Worm (Caenorhabditis elegans) whole organism, L1 larva: Measurements from ENCODE around the gene C05D12.1.

ENCODE experiments used
- C04F5.9 ChIP-seq: sonication (generic microtip); optimal IDR thresholded peaks from 2 replicates; lab custom pipeline; 2016; ENCODE audit warnings: missing genetic modification characterization, missing compliant biosample characterization
- C16A3.4 ChIP-seq: fragments of 150-350 bp; optimal IDR thresholded peaks from 2 replicates; lab custom pipeline; 2014; ENCODE audit warnings: missing biosample characterization, missing genetic modification characterization
- alr-1 ChIP-seq: fragments of 200-800 bp; sonication (Bioruptor generic); optimal IDR thresholded peaks from 2 replicates; lab custom pipeline; 2018; ENCODE audit warnings: borderline replicate concordance, mild to moderate bottlenecking, missing genetic modification characterization, missing compliant biosample characterization
- ama-1 ChIP-seq: fragments of 150-350 bp; optimal IDR thresholded peaks from 2 replicates; lab custom pipeline; 2014
- blmp-1 ChIP-seq: fragments of 150-350 bp; optimal IDR thresholded peaks from 2 replicates; lab custom pipeline; 2014; ENCODE audit warnings: missing biosample characterization, missing genetic modification characterization
- ceh-88 ChIP-seq: fragments of 200-800 bp; sonication (Bioruptor generic); IDR thresholded peaks from 2 replicates; pipeline ENCODE4 v1.3.6; 2022; ENCODE audit warnings: missing genetic modification characterization, missing compliant biosample characterization
- ces-1 ChIP-seq: fragments of 150-350 bp; optimal IDR thresholded peaks from 2 replicates; lab custom pipeline; 2014; ENCODE audit warnings: missing biosample characterization, missing genetic modification reagents, missing genetic modification characterization
- dpl-1 ChIP-seq, 3 experiments: fragments of 150-350 bp in 2 of 3; sonication (generic microtip) in 1 of 3; optimal IDR thresholded peaks; 2 replicates each; lab custom pipeline; 2014 to 2017; ENCODE audit warnings: missing biosample characterization in 3 of 3, missing genetic modification characterization in 3 of 3, missing genetic modification reagents in 3 of 3
- dsc-1 ChIP-seq: sonication (generic microtip); optimal IDR thresholded peaks from 2 replicates; lab custom pipeline; 2016; ENCODE audit warnings: mild to moderate bottlenecking, missing genetic modification characterization, missing compliant biosample characterization
- efl-1 ChIP-seq, 4 experiments: fragments of 150-350 bp; optimal IDR thresholded peaks in 3 of 4; peaks in 1 of 4; 1 replicate in 1 of 4; 2 replicates in 3 of 4; lab custom pipeline; 2014; ENCODE audit warnings: missing biosample characterization in 2 of 4, missing genetic modification characterization in 2 of 4, missing genetic modification reagents in 2 of 4
- egl-27 ChIP-seq, 2 experiments: fragments of 150-350 bp in 1 of 2; sonication (generic microtip); optimal IDR thresholded peaks; 3 replicates each; lab custom pipeline; 2017 to 2018; ENCODE audit warnings: missing biosample characterization in 2 of 2, missing genetic modification characterization in 2 of 2, missing genetic modification reagents in 2 of 2
- fkh-8 ChIP-seq: sonication (generic microtip); optimal IDR thresholded peaks from 2 replicates; lab custom pipeline; 2016; ENCODE audit warnings: mild to moderate bottlenecking, missing genetic modification characterization, missing compliant biosample characterization
- hlh-4 ChIP-seq: sonication (generic microtip); optimal IDR thresholded peaks from 2 replicates; lab custom pipeline; 2016; ENCODE audit warnings: mild to moderate bottlenecking, missing genetic modification characterization, missing compliant biosample characterization
- hpl-2 ChIP-seq: fragments of 150-350 bp; optimal IDR thresholded peaks from 2 replicates; lab custom pipeline; 2014; ENCODE audit warnings: missing biosample characterization, missing genetic modification reagents, missing genetic modification characterization
- isw-1 ChIP-seq: fragments of 200-800 bp; sonication (Bioruptor generic); IDR thresholded peaks from 2 replicates; pipeline ENCODE4 v1.3.6; 2022; ENCODE audit warnings: missing genetic modification characterization, missing compliant biosample characterization
- jun-1 ChIP-seq: fragments of 150-350 bp; optimal IDR thresholded peaks from 2 replicates; lab custom pipeline; 2014; ENCODE audit warnings: missing biosample characterization, missing genetic modification reagents, missing genetic modification characterization
- lin-14 ChIP-seq: fragments of 200-800 bp; sonication (Bioruptor generic); optimal IDR thresholded peaks from 2 replicates; lab custom pipeline; 2018; ENCODE audit warnings: mild to moderate bottlenecking, missing genetic modification characterization, moderate library complexity, missing compliant biosample characterization
- lin-39 ChIP-seq: fragments of 150-350 bp; optimal IDR thresholded peaks from 2 replicates; lab custom pipeline; 2014; ENCODE audit warnings: missing biosample characterization, missing genetic modification reagents, missing genetic modification characterization
- mdl-1 ChIP-seq, 2 experiments: fragments of 150-350 bp; optimal IDR thresholded peaks; 2 replicates each; lab custom pipeline; 2014 to 2017; ENCODE audit warnings: missing biosample characterization in 2 of 2, missing genetic modification characterization in 2 of 2, inconsistent platforms in 1 of 2
- mef-2 ChIP-seq: fragments of 150-350 bp; optimal IDR thresholded peaks from 2 replicates; lab custom pipeline; 2014; ENCODE audit warnings: missing biosample characterization, missing genetic modification characterization
- nhr-47 ChIP-seq: sonication (generic microtip); optimal IDR thresholded peaks from 2 replicates; lab custom pipeline; 2016; ENCODE audit warnings: mild to moderate bottlenecking, missing genetic modification characterization, moderate library complexity, missing compliant biosample characterization
- nhr-71 ChIP-seq: sonication (generic microtip); optimal IDR thresholded peaks from 2 replicates; lab custom pipeline; 2016; ENCODE audit warnings: mild to moderate bottlenecking, missing genetic modification characterization, moderate library complexity, missing compliant biosample characterization
- nhr-76 ChIP-seq: sonication (generic microtip); optimal IDR thresholded peaks from 2 replicates; lab custom pipeline; 2017; ENCODE audit warnings: missing biosample characterization, missing genetic modification characterization
- nhr-77 ChIP-seq: fragments of 150-350 bp; optimal IDR thresholded peaks from 2 replicates; lab custom pipeline; 2014; ENCODE audit warnings: missing biosample characterization, missing genetic modification characterization
- nhr-84 ChIP-seq: sonication (generic microtip); optimal IDR thresholded peaks from 2 replicates; lab custom pipeline; 2017; ENCODE audit warnings: missing biosample characterization, missing genetic modification characterization
- nhr-85 ChIP-seq: sonication (generic microtip); peaks from one replicate; lab custom pipeline; 2016; ENCODE audit warnings: missing genetic modification characterization, inconsistent platforms, missing compliant biosample characterization
- pag-3 ChIP-seq: sonication (generic microtip); optimal IDR thresholded peaks from 2 replicates; lab custom pipeline; 2017; ENCODE audit warnings: missing genetic modification characterization, mild to moderate bottlenecking, missing compliant biosample characterization, antibody characterized with exemption, borderline replicate concordance; ENCODE audit not compliant: insufficient read depth
- sup-37 ChIP-seq: fragments of 200-800 bp; sonication (Bioruptor generic); optimal IDR thresholded peaks from 2 replicates; lab custom pipeline; 2018; ENCODE audit warnings: mild to moderate bottlenecking, missing genetic modification characterization, missing compliant biosample characterization
- unc-130 ChIP-seq: fragments of 150-350 bp; optimal IDR thresholded peaks from 2 replicates; lab custom pipeline; 2017; ENCODE audit warnings: missing biosample characterization, missing genetic modification characterization, inconsistent platforms
- vab-15 ChIP-seq: sonication (generic microtip); optimal IDR thresholded peaks from 2 replicates; lab custom pipeline; 2017; ENCODE audit warnings: missing genotype, mild to moderate bottlenecking, missing genetic modification characterization, missing compliant biosample characterization
- xbp-1 ChIP-seq: sonication (generic microtip); optimal IDR thresholded peaks from 2 replicates; lab custom pipeline; 2016; ENCODE audit warnings: missing genetic modification characterization, missing compliant biosample characterization
- zag-1 ChIP-seq: fragments of 150-350 bp; optimal IDR thresholded peaks from 2 replicates; lab custom pipeline; 2014; ENCODE audit warnings: missing biosample characterization, missing genetic modification characterization
- ztf-11 ChIP-seq, 2 experiments: sonication (generic microtip); optimal IDR thresholded peaks; 2 replicates each; lab custom pipeline; 2016 to 2017; ENCODE audit warnings: missing genetic modification characterization in 2 of 2, missing biosample characterization in 1 of 2, missing compliant biosample characterization in 1 of 2

Gene C05D12.1

DNA sequence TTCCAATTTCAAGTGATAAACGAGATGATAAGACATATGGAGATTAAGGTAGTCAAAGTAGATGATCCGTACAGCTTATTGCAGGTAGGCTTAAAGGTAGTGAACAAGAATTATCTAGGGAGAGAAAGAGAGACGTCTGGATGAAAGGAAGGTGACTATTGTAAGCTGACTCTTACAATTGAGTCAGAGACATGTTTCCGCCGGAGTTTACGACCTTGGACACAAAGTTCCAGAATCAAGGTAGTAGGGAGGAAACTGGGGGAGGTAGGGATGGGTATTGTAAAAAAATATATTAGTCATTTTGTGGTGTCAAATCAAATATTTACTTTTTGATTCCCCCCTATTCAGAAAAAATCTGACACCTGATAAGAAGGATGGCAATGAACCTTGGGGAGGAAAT, 23.2 kb downstream of the C05D12.1 start:
- TF ChIP-seq dsc-1 (tag; lab: Kevin White, UChicago) (peak; percentile 64), lin-39 (tag; lab: Kevin White, UChicago) (no peak), alr-1 (tag; lab: Kevin White, UChicago) (no peak), nhr-85 (tag; lab: Kevin White, UChicago) (peak; percentile 69)

DNA sequence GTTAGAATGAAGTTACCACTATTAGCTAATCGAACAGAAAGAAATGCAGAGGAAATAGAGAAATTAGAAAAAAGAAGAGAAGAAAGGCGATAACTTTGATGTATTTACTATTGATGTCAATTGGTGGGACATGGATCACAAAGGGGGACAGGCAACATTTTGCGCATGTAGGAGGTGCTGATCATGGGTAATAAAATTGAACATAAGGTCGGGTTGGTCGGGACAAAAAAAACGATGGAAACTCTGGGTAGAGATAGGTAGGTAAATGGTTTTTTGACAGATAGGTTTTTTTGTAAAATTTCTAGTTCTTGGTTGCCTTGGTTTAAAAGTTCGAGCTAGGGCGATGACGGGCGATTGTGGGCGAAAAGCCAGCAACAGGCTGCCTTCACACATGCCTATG, 24.7 kb downstream of the C05D12.1 start, which contains the start of gene shn-1:
TSS of gene shn-1 (minus strand) at position 101 of the 400 bp plus-strand sequence.
- TF ChIP-seq efl-1 (optimal IDR thresholded peaks at IDR 0.05; lab: Kevin White, UChicago) (no peak), efl-1 (GFP tag; optimal IDR thresholded peaks at IDR 0.05 in 1 of 2; lab: Kevin White, UChicago) (peak in 1 of 2 experiments; percentile 38), lin-14 (GFP tag; lab: Kevin White, UChicago) (peak; percentile 24), blmp-1 (tag; lab: Kevin White, UChicago) (peak; percentile 17), pag-3 (tag; lab: Kevin White, UChicago) (no peak)
- TF ChIP-seq, all 84 proteins: peak for 3

DNA sequence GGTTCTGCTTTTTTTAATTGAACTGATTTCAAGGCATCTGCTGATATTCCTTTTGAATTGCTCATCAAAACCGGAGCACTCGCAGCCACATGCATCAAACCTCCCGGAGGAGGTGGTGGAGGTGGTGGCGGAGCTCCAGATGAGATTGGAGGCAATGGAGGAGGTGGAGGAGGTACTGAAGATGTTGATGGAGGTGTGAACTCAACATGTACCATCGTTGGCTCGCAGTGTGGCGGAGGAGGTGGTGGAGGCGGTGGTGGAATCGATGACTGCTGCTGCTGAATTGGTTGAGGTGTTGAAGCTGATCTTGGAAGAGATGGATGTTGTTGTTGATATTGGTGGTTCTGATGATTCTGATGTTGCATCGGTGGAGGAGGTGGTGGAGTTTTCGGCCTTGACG, 28.6 kb downstream of the C05D12.1 start:
- TF ChIP-seq isw-1 (no peak), efl-1 (optimal IDR thresholded peaks at IDR 0.05; lab: Kevin White, UChicago) (no peak), efl-1 (GFP tag; optimal IDR thresholded peaks at IDR 0.05 in 1 of 2; lab: Kevin White, UChicago) (peak in 1 of 2 experiments; percentile 48)

DNA sequence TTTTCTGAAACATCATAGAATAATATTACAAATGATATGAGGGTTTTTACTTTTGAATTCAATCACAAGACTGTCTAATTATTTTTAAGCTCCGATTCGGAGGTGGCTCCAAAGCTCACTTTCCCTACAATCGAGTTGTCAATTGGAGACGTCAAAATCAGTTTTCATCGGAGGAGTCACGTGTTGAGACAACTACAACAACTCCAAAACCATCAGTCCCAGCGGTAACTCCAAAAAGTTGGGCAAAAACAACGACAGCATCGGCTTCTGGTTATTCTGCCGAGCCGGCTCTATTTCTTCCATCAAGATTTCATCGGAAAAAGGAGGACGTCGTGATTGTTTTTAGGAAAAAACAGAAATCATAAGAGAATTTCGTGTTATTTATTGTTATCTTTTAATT, 31.5 kb downstream of the C05D12.1 start:
- TF ChIP-seq mef-2 (tag; lab: Kevin White, UChicago), result no peak
- no peak for TF ChIP-seq nhr-77 (tag; lab: Kevin White, UChicago)
- no peak for TF ChIP-seq nhr-76
- TF ChIP-seq ceh-88 (GFP tag; lab: Robert Waterston, UW), result no peak
- no peak for TF ChIP-seq xbp-1
- no peak for TF ChIP-seq hpl-2 (GFP tag; lab: Kevin White, UChicago)
- no peak for TF ChIP-seq nhr-84 (tag; lab: Kevin White, UChicago)
- no peak for TF ChIP-seq egl-27 (tag; optimal IDR thresholded peaks at IDR 0.05; lab: Kevin White, UChicago)
- TF ChIP-seq pag-3 (tag; lab: Kevin White, UChicago), result no peak
- TF ChIP-seq ztf-11 (tag; optimal IDR thresholded peaks at IDR 0.05; lab: Kevin White, UChicago), result no peak
- TF ChIP-seq C04F5.9 (tag; lab: Kevin White, UChicago), result no peak
- no peak for TF ChIP-seq C16A3.4 (tag; lab: Kevin White, UChicago)
- no peak for TF ChIP-seq sup-37 (GFP tag; lab: Kevin White, UChicago)
- TF ChIP-seq dpl-1 (GFP tag; optimal IDR thresholded peaks at IDR 0.05; lab: Kevin White, UChicago), result no peak
- no peak for TF ChIP-seq nhr-71

DNA sequence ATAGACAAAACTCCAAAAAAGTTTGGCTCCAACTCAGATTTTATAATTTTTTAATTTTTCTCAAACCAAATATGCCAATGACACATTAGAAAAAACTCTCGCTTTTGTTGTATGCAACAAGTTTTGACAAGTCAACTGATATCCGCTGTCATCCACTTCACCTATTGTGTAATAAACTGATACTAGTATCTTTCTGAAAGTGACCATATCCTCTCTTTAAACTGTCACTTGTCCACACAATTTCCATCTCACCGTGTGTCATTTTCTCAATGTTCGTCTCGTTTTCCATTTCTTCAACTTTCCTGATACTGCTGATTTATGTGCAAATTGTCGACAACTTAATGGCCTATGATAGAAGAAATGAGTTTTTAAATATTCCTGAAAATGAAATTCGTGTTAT, 32.5 kb downstream of the C05D12.1 start, which contains the start of the genes C33B4.5 and C33B4.4:
TSS of gene C33B4.5 (plus strand) at position 270 of the 400 bp plus-strand sequence.
TSS of gene C33B4.4 (minus strand) at position 385 of the 400 bp plus-strand sequence.
- TF ChIP-seq unc-130 (tag; lab: Kevin White, UChicago) (no peak), zag-1 (tag; lab: Kevin White, UChicago) (no peak), mef-2 (tag; lab: Kevin White, UChicago) (no peak), C16A3.4 (tag; lab: Kevin White, UChicago) (no peak), jun-1 (tag; lab: Kevin White, UChicago) (no peak), hlh-4 (tag; lab: Kevin White, UChicago) (no peak), vab-15 (tag; lab: Kevin White, UChicago) (no peak)
- TF ChIP-seq, all 84 proteins: peak for 0

DNA sequence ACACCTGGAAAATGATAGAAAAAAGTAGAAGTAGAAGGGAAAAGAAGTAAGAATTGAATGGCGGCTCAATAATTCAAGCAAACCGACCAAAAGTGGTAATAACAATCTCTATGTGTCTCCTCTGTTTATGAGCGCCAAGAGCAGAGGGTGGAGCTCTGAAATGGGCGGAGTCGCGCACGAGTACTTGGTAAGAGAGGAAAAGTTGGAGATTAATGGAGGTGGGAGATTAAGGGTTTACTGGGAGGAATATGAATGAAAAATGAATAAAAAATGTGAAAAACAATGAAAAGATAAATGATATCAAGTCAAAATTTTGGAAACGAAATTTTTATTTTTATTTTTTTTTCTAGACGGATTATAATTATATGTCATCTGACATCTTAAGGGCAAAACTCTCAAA, 37.9 kb downstream of the C05D12.1 start:
- TF ChIP-seq ces-1 (GFP tag; lab: Kevin White, UChicago), result no peak
- no peak for TF ChIP-seq unc-130 (tag; lab: Kevin White, UChicago)
- no peak for TF ChIP-seq C16A3.4 (tag; lab: Kevin White, UChicago)
- no peak for TF ChIP-seq dpl-1 (GFP tag; optimal IDR thresholded peaks at IDR 0.05; lab: Kevin White, UChicago)
- TF ChIP-seq nhr-71, result no peak
- no peak for TF ChIP-seq mdl-1 (tag; optimal IDR thresholded peaks at IDR 0.05; lab: Kevin White, UChicago)
- peak; percentile 53 for TF ChIP-seq fkh-8 (tag; lab: Kevin White, UChicago)
- peak; percentile 10 for TF ChIP-seq nhr-47
- TF ChIP-seq vab-15 (tag; lab: Kevin White, UChicago), result no peak
- TF ChIP-seq lin-39 (tag; lab: Kevin White, UChicago), result no peak
- TF ChIP-seq nhr-85 (tag; lab: Kevin White, UChicago), result no peak
- TF ChIP-seq mef-2 (tag; lab: Kevin White, UChicago), result no peak
- no peak for TF ChIP-seq alr-1 (tag; lab: Kevin White, UChicago)
- TF ChIP-seq dsc-1 (tag; lab: Kevin White, UChicago), result peak; percentile 56
- TF ChIP-seq ama-1, result no peak
